Worm (Caenorhabditis elegans) whole organism, L1 larva: ENCODE results near the gene madf-8.

ENCODE experiments used
- C34B4.2 ChIP-seq: sonication (generic microtip); optimal IDR thresholded peaks from 2 replicates; lab custom pipeline; 2017; ENCODE audit warnings: mild to moderate bottlenecking, missing genetic modification characterization, missing compliant biosample characterization
- Y116A8C.19 ChIP-seq: sonication (generic microtip); optimal IDR thresholded peaks from 2 replicates; lab custom pipeline; 2016; ENCODE audit warnings: missing compliant biosample characterization, missing genetic modification characterization, borderline replicate concordance
- ama-1 ChIP-seq: fragments of 150-350 bp; optimal IDR thresholded peaks from 2 replicates; lab custom pipeline; 2014
- ceh-82 ChIP-seq, 3 experiments: fragments of 150-350 bp in 1 of 3; sonication (generic microtip) in 2 of 3; optimal IDR thresholded peaks; 2 replicates each; lab custom pipeline; 2014 to 2017; ENCODE audit warnings: missing biosample characterization in 3 of 3, missing genetic modification characterization in 3 of 3
- ceh-88 ChIP-seq: fragments of 200-800 bp; sonication (Bioruptor generic); IDR thresholded peaks from 2 replicates; pipeline ENCODE4 v1.3.6; 2022; ENCODE audit warnings: missing genetic modification characterization, missing compliant biosample characterization
- dpl-1 ChIP-seq, 3 experiments: fragments of 150-350 bp in 2 of 3; sonication (generic microtip) in 1 of 3; optimal IDR thresholded peaks; 2 replicates each; lab custom pipeline; 2014 to 2017; ENCODE audit warnings: missing biosample characterization in 3 of 3, missing genetic modification characterization in 3 of 3, missing genetic modification reagents in 3 of 3
- dsc-1 ChIP-seq: sonication (generic microtip); optimal IDR thresholded peaks from 2 replicates; lab custom pipeline; 2016; ENCODE audit warnings: mild to moderate bottlenecking, missing genetic modification characterization, missing compliant biosample characterization
- efl-1 ChIP-seq, 4 experiments: fragments of 150-350 bp; optimal IDR thresholded peaks in 3 of 4; peaks in 1 of 4; 1 replicate in 1 of 4; 2 replicates in 3 of 4; lab custom pipeline; 2014; ENCODE audit warnings: missing biosample characterization in 2 of 4, missing genetic modification characterization in 2 of 4, missing genetic modification reagents in 2 of 4
- egl-27 ChIP-seq, 2 experiments: fragments of 150-350 bp in 1 of 2; sonication (generic microtip); optimal IDR thresholded peaks; 3 replicates each; lab custom pipeline; 2017 to 2018; ENCODE audit warnings: missing biosample characterization in 2 of 2, missing genetic modification characterization in 2 of 2, missing genetic modification reagents in 2 of 2
- elt-2 ChIP-seq: sonication (generic microtip); optimal IDR thresholded peaks from 2 replicates; lab custom pipeline; 2016; ENCODE audit warnings: missing genetic modification characterization, mild to moderate bottlenecking, inconsistent platforms, missing compliant biosample characterization, missing genetic modification reagents
- fkh-8 ChIP-seq: sonication (generic microtip); optimal IDR thresholded peaks from 2 replicates; lab custom pipeline; 2016; ENCODE audit warnings: mild to moderate bottlenecking, missing genetic modification characterization, missing compliant biosample characterization
- fos-1 ChIP-seq: fragments of 150-350 bp; optimal IDR thresholded peaks from 2 replicates; lab custom pipeline; 2014; ENCODE audit warnings: missing biosample characterization, missing genetic modification characterization
- grh-1 ChIP-seq: fragments of 200-800 bp; sonication (Bioruptor generic); IDR thresholded peaks from 2 replicates; pipeline ENCODE4 v1.3.6; 2022; ENCODE audit warnings: missing genetic modification reagents, missing genetic modification characterization, missing compliant biosample characterization
- isw-1 ChIP-seq: fragments of 200-800 bp; sonication (Bioruptor generic); IDR thresholded peaks from 2 replicates; pipeline ENCODE4 v1.3.6; 2022; ENCODE audit warnings: missing genetic modification characterization, missing compliant biosample characterization
- lin-13 ChIP-seq: fragments of 150-350 bp; optimal IDR thresholded peaks from 2 replicates; lab custom pipeline; 2014; ENCODE audit warnings: missing biosample characterization, missing genetic modification reagents, missing genetic modification characterization
- lin-14 ChIP-seq: fragments of 200-800 bp; sonication (Bioruptor generic); optimal IDR thresholded peaks from 2 replicates; lab custom pipeline; 2018; ENCODE audit warnings: mild to moderate bottlenecking, missing genetic modification characterization, moderate library complexity, missing compliant biosample characterization
- lir-3 ChIP-seq: sonication (generic microtip); optimal IDR thresholded peaks from 2 replicates; lab custom pipeline; 2016; ENCODE audit warnings: mild to moderate bottlenecking, missing genetic modification characterization, moderate library complexity, missing compliant biosample characterization; ENCODE audit not compliant: poor library complexity
- mab-9 ChIP-seq: fragments of 200-800 bp; sonication (Bioruptor generic); IDR thresholded peaks from 2 replicates; pipeline ENCODE4 v1.3.6; 2022; ENCODE audit warnings: missing genetic modification reagents, missing genetic modification characterization, missing compliant biosample characterization
- nhr-11 ChIP-seq: fragments of 150-350 bp; optimal IDR thresholded peaks from 2 replicates; lab custom pipeline; 2014; ENCODE audit warnings: missing biosample characterization, missing genetic modification characterization
- nhr-19 ChIP-seq: fragments of 200-800 bp; sonication (Bioruptor generic); conservative IDR thresholded peaks from 2 replicates; pipeline ENCODE4 v1.3.6; 2022; ENCODE audit warnings: missing genetic modification characterization, missing compliant biosample characterization
- nhr-20 ChIP-seq: sonication (generic microtip); optimal IDR thresholded peaks from 2 replicates; lab custom pipeline; 2016; ENCODE audit warnings: mild to moderate bottlenecking, missing genetic modification characterization, missing compliant biosample characterization
- nhr-47 ChIP-seq: sonication (generic microtip); optimal IDR thresholded peaks from 2 replicates; lab custom pipeline; 2016; ENCODE audit warnings: mild to moderate bottlenecking, missing genetic modification characterization, moderate library complexity, missing compliant biosample characterization
- nhr-71 ChIP-seq: sonication (generic microtip); optimal IDR thresholded peaks from 2 replicates; lab custom pipeline; 2016; ENCODE audit warnings: mild to moderate bottlenecking, missing genetic modification characterization, moderate library complexity, missing compliant biosample characterization
- nhr-85 ChIP-seq: sonication (generic microtip); peaks from one replicate; lab custom pipeline; 2016; ENCODE audit warnings: missing genetic modification characterization, inconsistent platforms, missing compliant biosample characterization
- nhr-90 ChIP-seq: sonication (generic microtip); optimal IDR thresholded peaks from 2 replicates; lab custom pipeline; 2016; ENCODE audit warnings: mild to moderate bottlenecking, missing genetic modification characterization, missing compliant biosample characterization; ENCODE audit not compliant: poor library complexity
- pag-3 ChIP-seq: sonication (generic microtip); optimal IDR thresholded peaks from 2 replicates; lab custom pipeline; 2017; ENCODE audit warnings: missing genetic modification characterization, mild to moderate bottlenecking, missing compliant biosample characterization, antibody characterized with exemption, borderline replicate concordance; ENCODE audit not compliant: insufficient read depth
- rnt-1 ChIP-seq: sonication (generic microtip); optimal IDR thresholded peaks from 2 replicates; lab custom pipeline; 2016; ENCODE audit warnings: mild to moderate bottlenecking, missing genetic modification characterization, moderate library complexity, missing compliant biosample characterization
- snu-23 ChIP-seq: sonication (generic microtip); optimal IDR thresholded peaks from 2 replicates; lab custom pipeline; 2016; ENCODE audit warnings: missing genetic modification characterization, missing compliant biosample characterization
- sox-4 ChIP-seq: sonication (generic microtip); optimal IDR thresholded peaks from 2 replicates; lab custom pipeline; 2016; ENCODE audit warnings: missing genetic modification characterization, missing compliant biosample characterization
- swsn-7 ChIP-seq: sonication (generic microtip); optimal IDR thresholded peaks from 2 replicates; lab custom pipeline; 2016; ENCODE audit warnings: missing genetic modification characterization, missing compliant biosample characterization
- tbx-2 ChIP-seq: sonication (generic microtip); optimal IDR thresholded peaks from 2 replicates; lab custom pipeline; 2016; ENCODE audit warnings: missing genetic modification characterization, missing compliant biosample characterization
- tlp-1 ChIP-seq: fragments of 150-350 bp; optimal IDR thresholded peaks from 2 replicates; lab custom pipeline; 2014; ENCODE audit warnings: missing biosample characterization, missing genetic modification characterization
- unc-62 ChIP-seq: fragments of 150-350 bp; optimal IDR thresholded peaks from 2 replicates; lab custom pipeline; 2014; ENCODE audit warnings: missing biosample characterization, missing genetic modification reagents, missing genetic modification characterization
- unc-86 ChIP-seq: sonication (generic microtip); optimal IDR thresholded peaks from 2 replicates; lab custom pipeline; 2016; ENCODE audit warnings: missing genetic modification characterization, missing compliant biosample characterization
- unc-98 ChIP-seq: fragments of 200-800 bp; sonication (Bioruptor generic); IDR thresholded peaks from 2 replicates; pipeline ENCODE4 v1.3.6; 2022; ENCODE audit warnings: missing genetic modification characterization, missing compliant biosample characterization
- xbp-1 ChIP-seq: sonication (generic microtip); optimal IDR thresholded peaks from 2 replicates; lab custom pipeline; 2016; ENCODE audit warnings: missing genetic modification characterization, missing compliant biosample characterization

The madf-8 gene

ce11 chrIII:3695398-3695797, 44.8 kb upstream of the madf-8 start:
- peak; percentile 45 for TF ChIP-seq rnt-1 (tag; lab: Kevin White, UChicago)
- peak; percentile 55 for TF ChIP-seq nhr-71
- TF ChIP-seq nhr-19 (GFP tag; lab: Robert Waterston, UW): peak; percentile 80
- TF ChIP-seq grh-1 (GFP tag; lab: Robert Waterston, UW): peak; percentile 77
- TF ChIP-seq xbp-1 (tag; lab: Kevin White, UChicago): peak; percentile 6
- TF ChIP-seq nhr-47 (tag; lab: Kevin White, UChicago): peak; percentile 64
- TF ChIP-seq nhr-90 (tag; lab: Kevin White, UChicago): peak; percentile 16
- peak; percentile 65 for TF ChIP-seq isw-1 (GFP tag; lab: Robert Waterston, UW)
- peak; percentile 42 to 55 for TF ChIP-seq efl-1 (optimal IDR thresholded peaks at IDR 0.05; lab: Kevin White, UChicago)
- TF ChIP-seq efl-1 (GFP tag; optimal IDR thresholded peaks at IDR 0.05 in 1 of 2; lab: Kevin White, UChicago): peak; percentile 4 to 87
- TF ChIP-seq lir-3 (tag; lab: Kevin White, UChicago): peak; percentile 34
- peak; percentile 47 for TF ChIP-seq swsn-7 (tag; lab: Kevin White, UChicago)
- TF ChIP-seq snu-23 (GFP tag; lab: Kevin White, UChicago): peak; percentile 37
- peak; percentile 24 for TF ChIP-seq nhr-20 (tag; lab: Kevin White, UChicago)
- peak; percentile 77 for TF ChIP-seq mab-9 (GFP tag; lab: Robert Waterston, UW)
- TF ChIP-seq ceh-88 (GFP tag; lab: Robert Waterston, UW): 0 out of 2 replicates have a peak, but pooled peaks have one; percentile 24
- peak in 1 of 3 experiments; percentile 7 for TF ChIP-seq dpl-1 (GFP tag; optimal IDR thresholded peaks at IDR 0.05; lab: Kevin White, UChicago)
- peak; percentile 51 for TF ChIP-seq lin-14 (GFP tag; lab: Kevin White, UChicago)
- TF ChIP-seq unc-86 (tag; lab: Kevin White, UChicago): peak; percentile 31
- peak; percentile 28 for TF ChIP-seq dsc-1 (tag; lab: Kevin White, UChicago)
- peak; percentile 71 for TF ChIP-seq nhr-85
- peak in 1 of 3 experiments; percentile 16 for TF ChIP-seq ceh-82 (tag; optimal IDR thresholded peaks at IDR 0.05; lab: Kevin White, UChicago)
- TF ChIP-seq sox-4 (tag; lab: Kevin White, UChicago): peak; percentile 27
- TF ChIP-seq tbx-2: peak; percentile 26
- TF ChIP-seq unc-98 (GFP tag; lab: Robert Waterston, UW): peak; percentile 9; the same call in 1 of the 2 replicates

- no peak for TF ChIP-seq elt-2 (tag; lab: Kevin White, UChicago)
- TF ChIP-seq nhr-11 (tag; lab: Kevin White, UChicago): no peak
- no peak for TF ChIP-seq fos-1
- TF ChIP-seq pag-3: no peak
- TF ChIP-seq tlp-1 (tag; lab: Kevin White, UChicago): no peak
- TF ChIP-seq unc-62 (GFP tag; lab: Kevin White, UChicago): no peak
- no peak for TF ChIP-seq sox-4 (tag; lab: Kevin White, UChicago)
- no peak for TF ChIP-seq C34B4.2 (tag; lab: Kevin White, UChicago)
- TF ChIP-seq snu-23 (GFP tag; lab: Kevin White, UChicago): no peak
- no peak for TF ChIP-seq egl-27 (tag; optimal IDR thresholded peaks at IDR 0.05; lab: Kevin White, UChicago)
- no peak for TF ChIP-seq Y116A8C.19 (tag; lab: Kevin White, UChicago)
- no peak for TF ChIP-seq fkh-8 (tag; lab: Kevin White, UChicago)
- no peak for TF ChIP-seq ama-1 (lab: Kevin White, UChicago)
Measured at ce11 chrIII:3694572-3694971, 43.9 kb upstream of the madf-8 start, which contains the start of gene npr-15. Gene npr-15 (minus strand): TSS chrIII:3694672.

- no peak for TF ChIP-seq sox-4 (tag; lab: Kevin White, UChicago)
- no peak for TF ChIP-seq lin-13 (GFP tag; lab: Kevin White, UChicago)
- TF ChIP-seq efl-1 (optimal IDR thresholded peaks at IDR 0.05; lab: Kevin White, UChicago): no peak
- TF ChIP-seq efl-1 (GFP tag; optimal IDR thresholded peaks at IDR 0.05 in 1 of 2; lab: Kevin White, UChicago): peak in 1 of 2 experiments; percentile 73
- peak; percentile 33 for TF ChIP-seq lin-14 (GFP tag; lab: Kevin White, UChicago)
Measured at ce11 chrIII:3692516-3692915, 41.9 kb upstream of the madf-8 start.
